Worm (Caenorhabditis elegans) whole organism, L3 larva: ENCODE measurements around the gene try-3.

Experiments used
- R02D3.7 ChIP-seq: fragments of 150-350 bp; optimal IDR thresholded peaks from 2 replicates; lab custom pipeline; 2014; ENCODE audit warnings: missing biosample characterization, missing genetic modification characterization
- ZK546.5 ChIP-seq: sonication (generic microtip); optimal IDR thresholded peaks from 2 replicates; lab custom pipeline; 2017; ENCODE audit warnings: missing biosample characterization, missing genetic modification characterization
- aly-2 ChIP-seq: fragments of 150-350 bp; optimal IDR thresholded peaks from 2 replicates; lab custom pipeline; 2014; ENCODE audit warnings: missing biosample characterization, missing genetic modification characterization
- ama-1 ChIP-seq: fragments of 150-350 bp; optimal IDR thresholded peaks from 2 replicates; lab custom pipeline; 2018
- ceh-16 ChIP-seq: sonication (generic microtip); optimal IDR thresholded peaks from 2 replicates; lab custom pipeline; 2017; ENCODE audit warnings: missing biosample characterization, missing genetic modification characterization
- ceh-28 ChIP-seq: fragments of 150-350 bp; optimal IDR thresholded peaks from 2 replicates; lab custom pipeline; 2014; ENCODE audit warnings: missing biosample characterization, missing genetic modification reagents, missing genetic modification characterization
- ceh-82 ChIP-seq: fragments of 150-350 bp; optimal IDR thresholded peaks from 2 replicates; lab custom pipeline; 2014; ENCODE audit warnings: missing biosample characterization, missing genetic modification characterization
- ceh-9 ChIP-seq: sonication (generic microtip); optimal IDR thresholded peaks from 2 replicates; lab custom pipeline; 2018; ENCODE audit warnings: missing biosample characterization, missing genetic modification characterization
- daf-12 ChIP-seq: fragments of 150-350 bp; optimal IDR thresholded peaks from 2 replicates; lab custom pipeline; 2014; ENCODE audit warnings: missing biosample characterization, missing genetic modification reagents, missing genetic modification characterization
- egl-27 ChIP-seq: sonication (generic microtip); optimal IDR thresholded peaks from 4 replicates; lab custom pipeline; 2017; ENCODE audit warnings: missing biosample characterization, missing genetic modification reagents, missing genetic modification characterization
- egl-5 ChIP-seq: fragments of 150-350 bp; optimal IDR thresholded peaks from 2 replicates; lab custom pipeline; 2017; ENCODE audit warnings: missing biosample characterization, missing genetic modification reagents, missing genetic modification characterization, inconsistent platforms
- elt-1 ChIP-seq: fragments of 150-350 bp; optimal IDR thresholded peaks from 2 replicates; lab custom pipeline; 2014; ENCODE audit warnings: missing biosample characterization, missing genetic modification characterization
- elt-2 ChIP-seq: sonication (generic microtip); optimal IDR thresholded peaks from 2 replicates; lab custom pipeline; 2016; ENCODE audit warnings: missing genetic modification reagents, mild to moderate bottlenecking, missing genetic modification characterization, missing compliant biosample characterization
- elt-3 ChIP-seq, 3 experiments: fragments of 150-350 bp in 1 of 3; sonication (generic microtip) in 2 of 3; optimal IDR thresholded peaks; 2 replicates in 2 of 3; 4 replicates in 1 of 3; lab custom pipeline; 2014 to 2017; ENCODE audit warnings: missing biosample characterization in 3 of 3, missing genetic modification characterization in 3 of 3
- eor-1 ChIP-seq, 2 experiments: fragments of 150-350 bp; optimal IDR thresholded peaks; 2 replicates each; lab custom pipeline; 2014 to 2018; ENCODE audit warnings: missing biosample characterization in 2 of 2, missing genetic modification characterization in 2 of 2
- fkh-10 ChIP-seq: sonication (generic microtip); optimal IDR thresholded peaks from 2 replicates; lab custom pipeline; 2017; ENCODE audit warnings: missing biosample characterization, missing genetic modification reagents, missing genetic modification characterization
- fkh-2 ChIP-seq: fragments of 150-350 bp; optimal IDR thresholded peaks from 2 replicates; lab custom pipeline; 2014; ENCODE audit warnings: missing biosample characterization, missing genetic modification reagents, missing genetic modification characterization
- fos-1 ChIP-seq: fragments of 150-350 bp; optimal IDR thresholded peaks from 2 replicates; lab custom pipeline; 2014; ENCODE audit warnings: missing biosample characterization, missing genetic modification characterization
- hmg-11 ChIP-seq: sonication (generic microtip); optimal IDR thresholded peaks from 2 replicates; lab custom pipeline; 2016; ENCODE audit warnings: missing genetic modification characterization, missing compliant biosample characterization
- jun-1 ChIP-seq: fragments of 150-350 bp; optimal IDR thresholded peaks from 2 replicates; lab custom pipeline; 2014; ENCODE audit warnings: missing biosample characterization, missing genetic modification reagents, missing genetic modification characterization
- lin-15B ChIP-seq: fragments of 150-350 bp; optimal IDR thresholded peaks from 2 replicates; lab custom pipeline; 2014; ENCODE audit warnings: missing biosample characterization, missing genetic modification characterization
- lin-39 ChIP-seq: fragments of 150-350 bp; optimal IDR thresholded peaks from 2 replicates; lab custom pipeline; 2018; ENCODE audit warnings: missing biosample characterization, missing genetic modification reagents, missing genetic modification characterization
- lsy-12 ChIP-seq: sonication (generic microtip); optimal IDR thresholded peaks from 2 replicates; lab custom pipeline; 2016; ENCODE audit warnings: mild to moderate bottlenecking, missing genetic modification characterization, missing compliant biosample characterization
- mdl-1 ChIP-seq: fragments of 150-350 bp; optimal IDR thresholded peaks from 2 replicates; lab custom pipeline; 2014; ENCODE audit warnings: missing biosample characterization, missing genetic modification characterization
- mml-1 ChIP-seq: fragments of 150-350 bp; sonication (generic microtip); optimal IDR thresholded peaks from 3 replicates; lab custom pipeline; 2014; ENCODE audit warnings: missing biosample characterization, missing genetic modification characterization
- nfya-1 ChIP-seq: sonication (generic microtip); optimal IDR thresholded peaks from 2 replicates; lab custom pipeline; 2017; ENCODE audit warnings: missing genetic modification characterization, mild to moderate bottlenecking, missing compliant biosample characterization, antibody characterized with exemption, moderate library complexity; ENCODE audit not compliant: insufficient read depth
- nhr-11 ChIP-seq: fragments of 150-350 bp; optimal IDR thresholded peaks from 2 replicates; lab custom pipeline; 2014; ENCODE audit warnings: missing biosample characterization, missing genetic modification characterization
- nhr-12 ChIP-seq: fragments of 150-350 bp; optimal IDR thresholded peaks from 2 replicates; lab custom pipeline; 2014; ENCODE audit warnings: missing biosample characterization, missing genetic modification characterization
- nhr-23 ChIP-seq: fragments of 150-350 bp; optimal IDR thresholded peaks from 2 replicates; lab custom pipeline; 2014; ENCODE audit warnings: missing biosample characterization, missing genetic modification reagents, missing genetic modification characterization
- nhr-237 ChIP-seq: fragments of 150-350 bp; optimal IDR thresholded peaks from 2 replicates; lab custom pipeline; 2014; ENCODE audit warnings: missing biosample characterization, missing genetic modification characterization
- nhr-25 ChIP-seq: sonication (generic microtip); optimal IDR thresholded peaks from 2 replicates; lab custom pipeline; 2017; ENCODE audit warnings: missing biosample characterization, missing genetic modification characterization
- nhr-28 ChIP-seq: fragments of 150-350 bp; optimal IDR thresholded peaks from 2 replicates; lab custom pipeline; 2014; ENCODE audit warnings: missing biosample characterization, missing genetic modification characterization
- nhr-43 ChIP-seq: sonication (generic microtip); optimal IDR thresholded peaks from 2 replicates; lab custom pipeline; 2016; ENCODE audit warnings: mild to moderate bottlenecking, missing genetic modification characterization, missing compliant biosample characterization; ENCODE audit not compliant: poor library complexity, severe bottlenecking
- nhr-67 ChIP-seq: fragments of 150-350 bp; optimal IDR thresholded peaks from 2 replicates; lab custom pipeline; 2014; ENCODE audit warnings: missing biosample characterization, missing genetic modification characterization
- nhr-76 ChIP-seq: fragments of 150-350 bp; sonication (generic microtip); optimal IDR thresholded peaks from 5 replicates; lab custom pipeline; 2014; ENCODE audit warnings: missing biosample characterization, missing genetic modification characterization
- nhr-77 ChIP-seq: fragments of 150-350 bp; optimal IDR thresholded peaks from 2 replicates; lab custom pipeline; 2014; ENCODE audit warnings: missing biosample characterization, missing genetic modification characterization
- pha-4 ChIP-seq: fragments of 150-350 bp; optimal IDR thresholded peaks from 2 replicates; lab custom pipeline; 2014; ENCODE audit warnings: missing biosample characterization, missing genetic modification reagents, missing genetic modification characterization
- pqm-1 ChIP-seq: fragments of 150-350 bp; optimal IDR thresholded peaks from 2 replicates; lab custom pipeline; 2017; ENCODE audit warnings: missing biosample characterization, missing genetic modification characterization, inconsistent platforms
- sea-2 ChIP-seq: fragments of 150-350 bp; sonication (generic microtip); optimal IDR thresholded peaks from 4 replicates; lab custom pipeline; 2014; ENCODE audit warnings: missing biosample characterization, missing genetic modification reagents, missing genetic modification characterization
- skn-1 ChIP-seq: fragments of 150-350 bp; optimal IDR thresholded peaks from 2 replicates; lab custom pipeline; 2014; ENCODE audit warnings: missing biosample characterization, missing genetic modification characterization
- snpc-4 ChIP-seq: fragments of 150-350 bp; optimal IDR thresholded peaks from 2 replicates; lab custom pipeline; 2014; ENCODE audit warnings: missing biosample characterization, missing genetic modification characterization
- tbx-2 ChIP-seq: sonication (generic microtip); optimal IDR thresholded peaks from 2 replicates; lab custom pipeline; 2016; ENCODE audit warnings: mild to moderate bottlenecking, missing genetic modification characterization, missing compliant biosample characterization
- unc-39 ChIP-seq: sonication (generic microtip); optimal IDR thresholded peaks from 4 replicates; lab custom pipeline; 2017; ENCODE audit warnings: missing biosample characterization, missing genetic modification characterization
- unc-62 ChIP-seq: fragments of 150-350 bp; sonication (generic microtip); optimal IDR thresholded peaks from 4 replicates; lab custom pipeline; 2014; ENCODE audit warnings: missing biosample characterization, missing genetic modification reagents, missing genetic modification characterization
- zag-1 ChIP-seq: fragments of 150-350 bp; optimal IDR thresholded peaks from 2 replicates; lab custom pipeline; 2014; ENCODE audit warnings: missing biosample characterization, missing genetic modification characterization
- ztf-11 ChIP-seq: fragments of 150-350 bp; optimal IDR thresholded peaks from 2 replicates; lab custom pipeline; 2014; ENCODE audit warnings: missing biosample characterization, missing genetic modification characterization
- ztf-4 ChIP-seq: fragments of 150-350 bp; optimal IDR thresholded peaks from 2 replicates; lab custom pipeline; 2014; ENCODE audit warnings: missing biosample characterization, missing genetic modification characterization

Gene try-3

DNA sequence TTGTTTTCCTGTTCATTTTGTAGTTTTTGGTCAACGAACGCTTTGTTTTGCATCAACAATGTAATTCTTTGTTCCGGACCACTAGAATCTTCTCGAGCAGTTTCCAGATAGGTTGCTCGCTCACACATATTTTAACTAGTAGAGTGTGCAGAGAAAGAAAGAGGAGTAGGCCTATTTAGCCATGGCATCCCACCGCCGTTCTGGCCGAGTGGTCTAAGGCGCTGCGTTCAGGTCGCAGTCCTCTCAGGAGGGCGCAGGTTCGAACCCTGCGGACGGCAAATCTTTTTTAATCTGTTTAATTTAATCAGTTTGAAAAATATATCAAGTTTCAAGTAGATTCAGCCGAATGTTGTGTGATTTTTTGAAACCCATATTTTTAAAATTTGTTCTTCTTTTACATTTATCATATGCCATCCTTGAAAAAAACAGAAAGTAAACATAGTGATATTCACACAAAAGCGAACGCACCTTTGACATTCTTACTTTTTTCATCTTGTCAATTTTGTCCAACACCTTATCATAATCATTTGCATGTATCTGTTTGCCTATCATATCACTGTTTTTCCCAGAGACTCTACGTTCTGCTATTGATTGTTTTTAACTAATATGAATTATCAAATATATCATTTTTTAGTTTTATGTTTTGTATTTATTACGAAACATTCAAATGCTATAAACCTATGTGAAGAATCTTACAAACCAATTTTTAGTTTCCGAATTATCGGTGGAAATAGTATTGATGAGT is at the start of gene try-3:
TSS of gene try-3 (plus strand) at position 532 of the 745 bp plus-strand sequence.
- TF ChIP-seq ZK546.5 (tag; lab: Kevin White, UChicago), result no peak
- no peak for TF ChIP-seq fkh-10 (GFP tag; lab: Kevin White, UChicago)
- no peak for TF ChIP-seq nhr-77 (tag; lab: Kevin White, UChicago)
- no peak for TF ChIP-seq nhr-76 (tag; lab: Kevin White, UChicago)
- no peak for TF ChIP-seq nhr-25
- TF ChIP-seq mdl-1 (tag; lab: Kevin White, UChicago), result no peak
- TF ChIP-seq mml-1 (tag; lab: Kevin White, UChicago), result no peak
- no peak for TF ChIP-seq zag-1
- no peak for TF ChIP-seq sea-2
- peak; percentile 71 for TF ChIP-seq nfya-1 (tag; lab: Kevin White, UChicago)
- TF ChIP-seq egl-27 (tag; lab: Kevin White, UChicago), result peak; percentile 33
- TF ChIP-seq ceh-28 (tag; lab: Kevin White, UChicago), result no peak
- TF ChIP-seq nhr-28, result no peak
- TF ChIP-seq pha-4 (tag; lab: Kevin White, UChicago), result peak; percentile 70
- TF ChIP-seq nhr-23 (tag; lab: Kevin White, UChicago), result peak; percentile 32
- TF ChIP-seq lin-15B (tag; lab: Kevin White, UChicago), result peak; percentile 49
- TF ChIP-seq unc-62 (GFP tag; lab: Kevin White, UChicago), result no peak
- TF ChIP-seq snpc-4 (tag; lab: Kevin White, UChicago), result peak; percentile 58
- TF ChIP-seq ztf-4 (tag; lab: Kevin White, UChicago), result no peak
- no peak for TF ChIP-seq elt-1 (tag; lab: Kevin White, UChicago)
- TF ChIP-seq hmg-11 (tag; lab: Kevin White, UChicago), result peak; percentile 77
- peak; percentile 56 for TF ChIP-seq elt-2 (tag; lab: Kevin White, UChicago)
- no peak for TF ChIP-seq ztf-11 (tag; lab: Kevin White, UChicago)
- no peak for TF ChIP-seq egl-5 (tag; lab: Kevin White, UChicago)
- TF ChIP-seq eor-1 (tag; optimal IDR thresholded peaks at IDR 0.05; lab: Kevin White, UChicago), result no peak
- no peak for TF ChIP-seq nhr-11
- TF ChIP-seq fkh-2 (tag; lab: Kevin White, UChicago), result no peak
- TF ChIP-seq nhr-12 (tag; lab: Kevin White, UChicago), result no peak
- peak; percentile 88 for TF ChIP-seq lin-39 (tag; lab: Kevin White, UChicago)
- TF ChIP-seq ceh-9 (tag; lab: Kevin White, UChicago), result no peak
- TF ChIP-seq jun-1 (tag; lab: Kevin White, UChicago), result no peak
- TF ChIP-seq daf-12 (tag; lab: Kevin White, UChicago), result no peak
- TF ChIP-seq unc-39 (tag; lab: Kevin White, UChicago), result no peak
- peak; percentile 14 for TF ChIP-seq R02D3.7 (tag; lab: Kevin White, UChicago)
- TF ChIP-seq pqm-1 (tag; lab: Kevin White, UChicago), result peak; percentile 43
- TF ChIP-seq ceh-82, result no peak
- peak; percentile 33 for TF ChIP-seq skn-1 (tag; lab: Kevin White, UChicago)
- TF ChIP-seq ceh-16 (tag; lab: Kevin White, UChicago), result no peak
- no peak for TF ChIP-seq ama-1 (lab: Kevin White, UChicago)
- peak; percentile 76 for TF ChIP-seq nhr-43
- no peak for TF ChIP-seq nhr-237
- TF ChIP-seq lsy-12 (tag; lab: Kevin White, UChicago), result peak; percentile 21
- TF ChIP-seq aly-2 (tag; lab: Kevin White, UChicago), result no peak
- no peak for TF ChIP-seq fos-1 (tag; lab: Kevin White, UChicago)
- no peak for TF ChIP-seq tbx-2 (tag; lab: Kevin White, UChicago)
- TF ChIP-seq elt-3 (tag; optimal IDR thresholded peaks at IDR 0.05; lab: Kevin White, UChicago), result peak in 1 of 3 experiments; percentile 63
- no peak for TF ChIP-seq nhr-67 (tag; lab: Kevin White, UChicago)
